Fruit fly (Drosophila melanogaster): ENCODE results near the gene yellow-k.

yellow-k gene

dm6 chr3L:15547187-15547790 is 26.9 kb downstream of the yellow-k start (continued):
- no peak for TF ChIP-seq stc (GFP tag; IDR thresholded peaks at IDR 0.05)
- TF ChIP-seq corto (GFP tag; optimal IDR thresholded peaks at IDR 0.05), result peak; percentile 56
- TF ChIP-seq nerfin-2 (GFP tag; IDR thresholded peaks at IDR 0.05; ENCODE audit: partially characterized antibody), result no peak
- TF ChIP-seq CG17802 (tag; optimal IDR thresholded peaks at IDR 0.05), result no peak
- no peak for TF ChIP-seq cad (GFP tag; optimal IDR thresholded peaks at IDR 0.05)
- TF ChIP-seq tap (tag; optimal IDR thresholded peaks at IDR 0.05), result no peak
- peak; percentile 72 for TF ChIP-seq sug (tag; optimal IDR thresholded peaks at IDR 0.05)
- no peak for TF ChIP-seq slp2 (GFP tag; optimal IDR thresholded peaks at IDR 0.05)
- no peak for TF ChIP-seq klu (GFP tag; IDR thresholded peaks at IDR 0.05)
- 0 out of 2 replicates have a peak, but pooled peaks have one; percentile 18 for TF ChIP-seq GATAe (GFP tag; conservative IDR thresholded peaks at IDR 0.05)
- no peak for TF ChIP-seq Usf (GFP tag; optimal IDR thresholded peaks at IDR 0.05)

- TF ChIP-seq CG4820 (GFP tag; optimal IDR thresholded peaks at IDR 0.05), result no peak
- no peak for TF ChIP-seq CG1602 (GFP tag; optimal IDR thresholded peaks at IDR 0.05)
- no peak for TF ChIP-seq CG4707 (GFP tag; optimal IDR thresholded peaks at IDR 0.05)
- TF ChIP-seq CG11398 (GFP tag; optimal IDR thresholded peaks at IDR 0.05), result no peak
- TF ChIP-seq unc-4 (GFP tag; IDR thresholded peaks at IDR 0.05; ENCODE audit: partially characterized antibody), result no peak
- no peak for TF ChIP-seq CG2875 (GFP tag; optimal IDR thresholded peaks at IDR 0.05)
- TF ChIP-seq CG15514 (GFP tag; optimal IDR thresholded peaks at IDR 0.05), result peak; percentile 48
- TF ChIP-seq Scr (GFP tag; IDR thresholded peaks at IDR 0.05; ENCODE audit: partially characterized antibody), result no peak
- TF ChIP-seq sima (GFP tag; optimal IDR thresholded peaks at IDR 0.05), result no peak
- no peak for TF ChIP-seq Hr39 (optimal IDR thresholded peaks at IDR 0.05)
- TF ChIP-seq Oaz (GFP tag; IDR thresholded peaks at IDR 0.05), result no peak
- TF ChIP-seq E2f2 (GFP tag; IDR thresholded peaks at IDR 0.05), result no peak
- TF ChIP-seq Fer1 (GFP tag; optimal IDR thresholded peaks at IDR 0.05), result peak; percentile 56
- TF ChIP-seq Ets65A (GFP tag), result no peak
- no peak for TF ChIP-seq Sox100B (GFP tag; optimal IDR thresholded peaks at IDR 0.05)
- no peak for TF ChIP-seq HLHmδ (GFP tag; optimal IDR thresholded peaks at IDR 0.05)
- peak; percentile 39 for TF ChIP-seq Vsx1 (GFP tag; optimal IDR thresholded peaks at IDR 0.05)
- TF ChIP-seq gt (GFP tag; IDR thresholded peaks at IDR 0.05), result no peak
- TF ChIP-seq ato (GFP tag; IDR thresholded peaks at IDR 0.05; ENCODE audit: partially characterized antibody), result no peak
- TF ChIP-seq sr (GFP tag; IDR thresholded peaks at IDR 0.05), result no peak
- TF ChIP-seq Usf (GFP tag; optimal IDR thresholded peaks at IDR 0.05), result no peak
- TF ChIP-seq CG2712 (tag; optimal IDR thresholded peaks at IDR 0.05), result no peak
- no peak for TF ChIP-seq CG4854 (GFP tag; optimal IDR thresholded peaks at IDR 0.05)
- TF ChIP-seq CG9437 (GFP tag; optimal IDR thresholded peaks at IDR 0.05), result no peak
- TF ChIP-seq Six4 (GFP tag; optimal IDR thresholded peaks at IDR 0.05), result no peak
- no peak for TF ChIP-seq sna (GFP tag; IDR thresholded peaks at IDR 0.05; ENCODE audit: partially characterized antibody)
- TF ChIP-seq CG13424 (tag; optimal IDR thresholded peaks at IDR 0.05), result no peak
- no peak for TF ChIP-seq knrl (GFP tag; IDR thresholded peaks at IDR 0.05; ENCODE audit: partially characterized antibody)
- TF ChIP-seq mam (GFP tag; optimal IDR thresholded peaks at IDR 0.05), result no peak
- TF ChIP-seq CG2202 (tag; optimal IDR thresholded peaks at IDR 0.05), result no peak
- TF ChIP-seq MBD-R2 (GFP tag; IDR thresholded peaks at IDR 0.05), result no peak
- no peak for TF ChIP-seq br (optimal IDR thresholded peaks at IDR 0.05)
- no peak for TF ChIP-seq disco-r (GFP tag; optimal IDR thresholded peaks at IDR 0.05)
- TF ChIP-seq PHDP (tag; optimal IDR thresholded peaks at IDR 0.05), result peak; percentile 26
- TF ChIP-seq ERR (GFP tag; optimal IDR thresholded peaks at IDR 0.05), result no peak
- no peak for TF ChIP-seq CG33557 (GFP tag; optimal IDR thresholded peaks at IDR 0.05)
- TF ChIP-seq CG2120 (GFP tag; optimal IDR thresholded peaks at IDR 0.05), result peak; percentile 31
- no peak for TF ChIP-seq CG5245 (GFP tag; optimal IDR thresholded peaks at IDR 0.05)
- TF ChIP-seq Eip74EF (GFP tag; optimal IDR thresholded peaks at IDR 0.05), result no peak
- no peak for TF ChIP-seq CG7839 (tag; optimal IDR thresholded peaks at IDR 0.05)
These were observed 28.4 kb downstream of the yellow-k start for dm6 chr3L:15548843-15549242.

Measured in whole organism, embryonic.